Worm (Caenorhabditis elegans) whole organism, late embryonic: ENCODE data around the gene sdz-21.

Experiments used
- C38D4.7 ChIP-seq: fragments of 200-800 bp; sonication (Bioruptor generic); optimal IDR thresholded peaks from 2 replicates; lab custom pipeline; 2018; ENCODE audit warnings: mild to moderate bottlenecking, missing genetic modification characterization, moderate library complexity, missing compliant biosample characterization
- F13H6.1 ChIP-seq: sonication (generic microtip); optimal IDR thresholded peaks from 2 replicates; lab custom pipeline; 2016; ENCODE audit warnings: missing genetic modification characterization, missing compliant biosample characterization
- K02D7.2 ChIP-seq: sonication (generic microtip); optimal IDR thresholded peaks from 2 replicates; lab custom pipeline; 2017; ENCODE audit warnings: mild to moderate bottlenecking, missing genetic modification characterization, missing compliant biosample characterization
- K09A11.1 ChIP-seq: sonication (generic microtip); optimal IDR thresholded peaks from 2 replicates; lab custom pipeline; 2017; ENCODE audit warnings: antibody characterized with exemption, mild to moderate bottlenecking, missing genetic modification characterization, missing compliant biosample characterization; ENCODE audit not compliant: insufficient read depth
- Y22D7AL.16 ChIP-seq: sonication (generic microtip); optimal IDR thresholded peaks from 2 replicates; lab custom pipeline; 2016; ENCODE audit warnings: missing genetic modification characterization, missing compliant biosample characterization
- ahr-1 ChIP-seq: sonication (generic microtip); optimal IDR thresholded peaks from 2 replicates; lab custom pipeline; 2016; ENCODE audit warnings: missing genetic modification characterization, missing compliant biosample characterization
- ama-1 ChIP-seq: fragments of 150-350 bp; optimal IDR thresholded peaks from 2 replicates; lab custom pipeline; 2014
- ceh-19 ChIP-seq: fragments of 200-800 bp; sonication (Bioruptor generic); optimal IDR thresholded peaks from 2 replicates; lab custom pipeline; 2018; ENCODE audit warnings: mild to moderate bottlenecking, missing genetic modification characterization, missing compliant biosample characterization
- ceh-22 ChIP-seq: sonication (generic microtip); optimal IDR thresholded peaks from 2 replicates; lab custom pipeline; 2017; ENCODE audit warnings: missing biosample characterization, missing genetic modification characterization
- ceh-30 ChIP-seq: fragments of 150-350 bp; optimal IDR thresholded peaks from 2 replicates; lab custom pipeline; 2014; ENCODE audit warnings: missing biosample characterization, missing genetic modification characterization
- ceh-31 ChIP-seq: sonication (generic microtip); optimal IDR thresholded peaks from 2 replicates; lab custom pipeline; 2016; ENCODE audit warnings: missing genetic modification characterization, missing compliant biosample characterization
- ceh-34 ChIP-seq: sonication (generic microtip); optimal IDR thresholded peaks from 2 replicates; lab custom pipeline; 2016; ENCODE audit warnings: mild to moderate bottlenecking, missing genetic modification characterization, missing compliant biosample characterization
- ceh-45 ChIP-seq: fragments of 200-800 bp; sonication (Bioruptor generic); IDR thresholded peaks from 2 replicates; pipeline ENCODE4 v1.3.6; 2022; ENCODE audit warnings: missing genetic modification reagents, missing genetic modification characterization, missing compliant biosample characterization
- ceh-6 ChIP-seq: fragments of 200-800 bp; sonication (Bioruptor generic); optimal IDR thresholded peaks from 2 replicates; lab custom pipeline; 2018; ENCODE audit warnings: mild to moderate bottlenecking, missing genetic modification characterization, missing compliant biosample characterization
- ceh-9 ChIP-seq: sonication (generic microtip); optimal IDR thresholded peaks from 2 replicates; lab custom pipeline; 2016; ENCODE audit warnings: mild to moderate bottlenecking, missing genetic modification characterization, inconsistent platforms, missing compliant biosample characterization
- ets-4 ChIP-seq: sonication (generic microtip); optimal IDR thresholded peaks from 2 replicates; lab custom pipeline; 2016; ENCODE audit warnings: missing genetic modification characterization, missing compliant biosample characterization
- fkh-6 ChIP-seq: sonication (generic microtip); optimal IDR thresholded peaks from 2 replicates; lab custom pipeline; 2016; ENCODE audit warnings: missing genetic modification characterization, missing compliant biosample characterization
- hlh-15 ChIP-seq: sonication (generic microtip); optimal IDR thresholded peaks from 2 replicates; lab custom pipeline; 2016; ENCODE audit warnings: missing genetic modification characterization, missing compliant biosample characterization
- hlh-30 ChIP-seq: sonication (generic microtip); optimal IDR thresholded peaks from 2 replicates; lab custom pipeline; 2017; ENCODE audit warnings: antibody characterized with exemption, missing genetic modification characterization, missing compliant biosample characterization; ENCODE audit not compliant: insufficient read depth
- hlh-6 ChIP-seq: sonication (generic microtip); optimal IDR thresholded peaks from 2 replicates; lab custom pipeline; 2016; ENCODE audit warnings: missing genotype, missing genetic modification characterization, missing compliant biosample characterization
- hlh-8 ChIP-seq: sonication (generic microtip); optimal IDR thresholded peaks from 2 replicates; lab custom pipeline; 2016; ENCODE audit warnings: missing genotype, missing genetic modification characterization, missing compliant biosample characterization
- lim-6 ChIP-seq: sonication (generic microtip); optimal IDR thresholded peaks from 2 replicates; lab custom pipeline; 2016; ENCODE audit warnings: missing genetic modification characterization, missing compliant biosample characterization
- nfya-1 ChIP-seq: sonication (generic microtip); optimal IDR thresholded peaks from 2 replicates; lab custom pipeline; 2017; ENCODE audit warnings: missing genetic modification characterization, mild to moderate bottlenecking, missing compliant biosample characterization, antibody characterized with exemption, moderate library complexity
- npax-4 ChIP-seq: sonication (generic microtip); optimal IDR thresholded peaks from 2 replicates; lab custom pipeline; 2016; ENCODE audit warnings: missing genetic modification characterization, missing compliant biosample characterization
- pag-3 ChIP-seq: sonication (generic microtip); optimal IDR thresholded peaks from 2 replicates; lab custom pipeline; 2016; ENCODE audit warnings: missing compliant biosample characterization, missing genetic modification characterization, borderline replicate concordance
- pat-9 ChIP-seq: fragments of 200-800 bp; sonication (Bioruptor generic); optimal IDR thresholded peaks from 2 replicates; lab custom pipeline; 2018; ENCODE audit warnings: mild to moderate bottlenecking, missing genetic modification characterization, moderate library complexity, missing compliant biosample characterization
- pqm-1 ChIP-seq: sonication (generic microtip); optimal IDR thresholded peaks from 2 replicates; lab custom pipeline; 2016; ENCODE audit warnings: missing genetic modification characterization, missing compliant biosample characterization
- ref-2 ChIP-seq: sonication (generic microtip); optimal IDR thresholded peaks from 2 replicates; lab custom pipeline; 2016; ENCODE audit warnings: missing genetic modification characterization, missing compliant biosample characterization
- sdc-2 ChIP-seq: sonication (generic microtip); optimal IDR thresholded peaks from 2 replicates; lab custom pipeline; 2016; ENCODE audit warnings: missing genotype, missing genetic modification characterization, missing compliant biosample characterization
- syd-9 ChIP-seq: sonication (generic microtip); optimal IDR thresholded peaks from 2 replicates; lab custom pipeline; 2016; ENCODE audit warnings: mild to moderate bottlenecking, missing genetic modification characterization, moderate library complexity, missing compliant biosample characterization
- tbx-2 ChIP-seq: sonication (generic microtip); optimal IDR thresholded peaks from 2 replicates; lab custom pipeline; 2016; ENCODE audit warnings: missing genetic modification characterization, missing compliant biosample characterization
- tbx-7 ChIP-seq: sonication (generic microtip); optimal IDR thresholded peaks from 2 replicates; lab custom pipeline; 2016; ENCODE audit warnings: missing genotype, missing genetic modification characterization, missing compliant biosample characterization
- ttx-3 ChIP-seq: sonication (generic microtip); optimal IDR thresholded peaks from 2 replicates; lab custom pipeline; 2016; ENCODE audit warnings: missing genetic modification reagents, missing genetic modification characterization, missing compliant biosample characterization
- unc-42 ChIP-seq: sonication (generic microtip); optimal IDR thresholded peaks from 2 replicates; lab custom pipeline; 2016; ENCODE audit warnings: missing genotype, missing genetic modification characterization, missing compliant biosample characterization
- zip-5 ChIP-seq: sonication (generic microtip); optimal IDR thresholded peaks from 2 replicates; lab custom pipeline; 2016; ENCODE audit warnings: missing genetic modification characterization, missing compliant biosample characterization
- ztf-16 ChIP-seq: sonication (generic microtip); optimal IDR thresholded peaks from 2 replicates; lab custom pipeline; 2017; ENCODE audit warnings: missing genetic modification characterization, missing compliant biosample characterization

Gene sdz-21

ce11 chrIII:5697963-5698730 is 41.3 kb upstream of the sdz-21 start, which contains the start of the genes lgg-3 and rgs-5:
Gene lgg-3 (minus strand): TSS chrIII:5698013.
Gene rgs-5 (plus strand): TSS chrIII:5698555.
- TF ChIP-seq ets-4 (peak; percentile 2), nfya-1 (tag; lab: Kevin White, UChicago) (peak; percentile 21), unc-42 (tag; lab: Kevin White, UChicago) (peak; percentile 18), hlh-6 (tag; lab: Kevin White, UChicago) (no peak)

ce11 chrIII:5697266-5697665 is 40.4 kb upstream of the sdz-21 start, which contains the start of gene B0336.7:
Gene B0336.7 (minus strand): TSS chrIII:5697366.
- TF ChIP-seq ztf-16 (tag; lab: Kevin White, UChicago) (no peak), F13H6.1 (tag; lab: Kevin White, UChicago) (no peak)
- TF ChIP-seq, all 69 proteins: peak for 0

- TF ChIP-seq ref-2 = no peak
- TF ChIP-seq ceh-45 (GFP tag; lab: Robert Waterston, UW) = no peak
Observed at ce11 chrIII:5693736-5694135, 36.9 kb upstream of the sdz-21 start, which contains the start of gene B0336.13. Gene B0336.13 (plus strand): TSS chrIII:5694036.

ce11 chrIII:5692690-5693089 is 35.8 kb upstream of the sdz-21 start, which contains the start of the genes abi-1 and arle-14:
Gene abi-1 (minus strand): TSS chrIII:5692740.
Gene arle-14 (plus strand): TSS chrIII:5692906.
- TF ChIP-seq unc-42 (tag; lab: Kevin White, UChicago) (peak; percentile 54), tbx-7 (tag; lab: Kevin White, UChicago) (no peak), npax-4 (tag; lab: Kevin White, UChicago) (no peak), sdc-2 (no peak), hlh-8 (no peak), C38D4.7 (GFP tag; lab: Kevin White, UChicago) (no peak), ama-1 (no peak), hlh-15 (tag; lab: Kevin White, UChicago) (no peak), nfya-1 (tag; lab: Kevin White, UChicago) (peak; percentile 7), ceh-9 (no peak), ttx-3 (tag; lab: Kevin White, UChicago) (peak; percentile 19), ceh-34 (no peak), pat-9 (no peak), K09A11.1 (no peak), ceh-30 (no peak), ceh-6 (GFP tag; lab: Kevin White, UChicago) (no peak), ceh-22 (tag; lab: Kevin White, UChicago) (no peak), zip-5 (tag; lab: Kevin White, UChicago) (no peak), ceh-31 (peak; percentile 20), pag-3 (tag; lab: Kevin White, UChicago) (no peak), ceh-19 (GFP tag; lab: Kevin White, UChicago) (no peak), lim-6 (tag; lab: Kevin White, UChicago) (no peak), ets-4 (peak; percentile 11), hlh-30 (no peak), fkh-6 (tag; lab: Kevin White, UChicago) (no peak), ztf-16 (tag; lab: Kevin White, UChicago) (no peak)
- TF ChIP-seq, all 69 proteins: peak for 5

ce11 chrIII:5691826-5692225 is 35.0 kb upstream of the sdz-21 start:
- TF ChIP-seq ceh-34 (no peak), syd-9 (tag; lab: Kevin White, UChicago) (no peak), ahr-1 (tag; lab: Kevin White, UChicago) (no peak), pqm-1 (tag; lab: Kevin White, UChicago) (no peak), tbx-2 (no peak), K02D7.2 (tag; lab: Kevin White, UChicago) (no peak), Y22D7AL.16 (tag; lab: Kevin White, UChicago) (no peak)
